Worm (Caenorhabditis elegans) whole organism, L2 larva: Measurements from ENCODE around the gene nhr-262.
"Not testable (repeated sequence)": the region's sequence is repeated elsewhere in the genome, so short reads cannot be mapped to it uniquely, and the experiment has no call there.

Experiments
- F13H6.1 ChIP-seq: sonication (generic microtip); optimal IDR thresholded peaks from 2 replicates; lab custom pipeline; 2016; ENCODE audit warnings: missing genetic modification characterization, missing compliant biosample characterization
- aly-2 ChIP-seq: fragments of 150-350 bp; optimal IDR thresholded peaks from 2 replicates; lab custom pipeline; 2014; ENCODE audit warnings: missing biosample characterization, missing genetic modification characterization
- blmp-1 ChIP-seq: sonication (generic microtip); optimal IDR thresholded peaks from 2 replicates; lab custom pipeline; 2017; ENCODE audit warnings: missing genetic modification characterization, mild to moderate bottlenecking, missing compliant biosample characterization, antibody characterized with exemption, moderate library complexity; ENCODE audit not compliant: insufficient read depth
- ceh-82 ChIP-seq: fragments of 150-350 bp; optimal IDR thresholded peaks from 2 replicates; lab custom pipeline; 2014; ENCODE audit warnings: missing biosample characterization, missing genetic modification characterization
- crh-2 ChIP-seq: sonication (generic microtip); optimal IDR thresholded peaks from 2 replicates; lab custom pipeline; 2017; ENCODE audit warnings: missing biosample characterization, missing genetic modification characterization
- dmd-4 ChIP-seq: sonication (generic microtip); optimal IDR thresholded peaks from 2 replicates; lab custom pipeline; 2017; ENCODE audit warnings: missing biosample characterization, missing genetic modification characterization
- fos-1 ChIP-seq: fragments of 150-350 bp; optimal IDR thresholded peaks from 2 replicates; lab custom pipeline; 2014; ENCODE audit warnings: missing biosample characterization, missing genetic modification characterization
- lin-11 ChIP-seq: fragments of 150-350 bp; sonication (generic microtip); optimal IDR thresholded peaks from 2 replicates; lab custom pipeline; 2014; ENCODE audit warnings: missing biosample characterization, missing genetic modification characterization, inconsistent platforms, mixed read lengths
- lin-39 ChIP-seq: fragments of 150-350 bp; optimal IDR thresholded peaks from 2 replicates; lab custom pipeline; 2014; ENCODE audit warnings: missing biosample characterization, missing genetic modification reagents, missing genetic modification characterization
- lsy-2 ChIP-seq, 2 experiments: fragments of 150-350 bp in 1 of 2; sonication (generic microtip) in 1 of 2; optimal IDR thresholded peaks; 2 replicates each; lab custom pipeline; 2014 to 2017; ENCODE audit warnings: missing biosample characterization in 2 of 2, missing genetic modification characterization in 2 of 2
- mdl-1 ChIP-seq, 2 experiments: fragments of 150-350 bp in 1 of 2; sonication (generic microtip) in 1 of 2; optimal IDR thresholded peaks; 2 replicates each; lab custom pipeline; 2017; ENCODE audit warnings: missing biosample characterization in 2 of 2, missing genetic modification characterization in 2 of 2
- nhr-10 ChIP-seq: sonication (generic microtip); optimal IDR thresholded peaks from 2 replicates; lab custom pipeline; 2017; ENCODE audit warnings: missing biosample characterization, missing genetic modification characterization
- nhr-11 ChIP-seq: fragments of 150-350 bp; optimal IDR thresholded peaks from 2 replicates; lab custom pipeline; 2014; ENCODE audit warnings: missing biosample characterization, missing genetic modification characterization
- nhr-12 ChIP-seq: fragments of 150-350 bp; optimal IDR thresholded peaks from 2 replicates; lab custom pipeline; 2014; ENCODE audit warnings: missing biosample characterization, missing genetic modification characterization
- nhr-129 ChIP-seq: fragments of 150-350 bp; optimal IDR thresholded peaks from 2 replicates; lab custom pipeline; 2014; ENCODE audit warnings: missing biosample characterization, missing genetic modification characterization
- nhr-21 ChIP-seq: fragments of 150-350 bp; optimal IDR thresholded peaks from 2 replicates; lab custom pipeline; 2014; ENCODE audit warnings: missing biosample characterization, missing genetic modification characterization
- nhr-237 ChIP-seq: fragments of 150-350 bp; optimal IDR thresholded peaks from 2 replicates; lab custom pipeline; 2014; ENCODE audit warnings: missing biosample characterization, missing genetic modification characterization
- nhr-25 ChIP-seq: fragments of 150-350 bp; sonication (generic microtip); optimal IDR thresholded peaks from 3 replicates; lab custom pipeline; 2014; ENCODE audit warnings: missing biosample characterization, missing genetic modification characterization
- nhr-6 ChIP-seq: fragments of 150-350 bp; optimal IDR thresholded peaks from 2 replicates; lab custom pipeline; 2014; ENCODE audit warnings: missing biosample characterization, missing genetic modification characterization
- nhr-77 ChIP-seq: fragments of 150-350 bp; optimal IDR thresholded peaks from 2 replicates; lab custom pipeline; 2014; ENCODE audit warnings: missing biosample characterization, missing genetic modification characterization
- peb-1 ChIP-seq: fragments of 150-350 bp; optimal IDR thresholded peaks from 2 replicates; lab custom pipeline; 2014; ENCODE audit warnings: missing biosample characterization, missing genetic modification characterization
- sem-4 ChIP-seq: fragments of 150-350 bp; optimal IDR thresholded peaks from 2 replicates; lab custom pipeline; 2014; ENCODE audit warnings: missing biosample characterization, missing genetic modification reagents, missing genetic modification characterization
- skn-1 ChIP-seq: sonication (generic microtip); optimal IDR thresholded peaks from 2 replicates; lab custom pipeline; 2017; ENCODE audit warnings: missing biosample characterization, missing genetic modification characterization
- sma-3 ChIP-seq: sonication (generic microtip); optimal IDR thresholded peaks from 2 replicates; lab custom pipeline; 2016; ENCODE audit warnings: missing genetic modification reagents, missing genetic modification characterization, missing compliant biosample characterization
- sma-9 ChIP-seq, 2 experiments: fragments of 150-350 bp in 1 of 2; sonication (generic microtip) in 1 of 2; optimal IDR thresholded peaks; 2 replicates each; lab custom pipeline; 2014 to 2016; ENCODE audit warnings: missing genetic modification characterization in 2 of 2, mild to moderate bottlenecking in 1 of 2, missing biosample characterization in 1 of 2, missing compliant biosample characterization in 1 of 2, missing genetic modification reagents in 1 of 2, moderate library complexity in 1 of 2
- snpc-4 ChIP-seq: fragments of 150-350 bp; optimal IDR thresholded peaks from 2 replicates; lab custom pipeline; 2014; ENCODE audit warnings: missing biosample characterization, missing genetic modification characterization
- unc-39 ChIP-seq: fragments of 150-350 bp; optimal IDR thresholded peaks from 2 replicates; lab custom pipeline; 2014; ENCODE audit warnings: missing biosample characterization, missing genetic modification characterization
- unc-55 ChIP-seq: fragments of 150-350 bp; sonication (generic microtip); optimal IDR thresholded peaks from 3 replicates; lab custom pipeline; 2014; ENCODE audit warnings: missing biosample characterization, missing genetic modification reagents, missing genetic modification characterization
- ztf-11 ChIP-seq: sonication (generic microtip); optimal IDR thresholded peaks from 2 replicates; lab custom pipeline; 2017; ENCODE audit warnings: missing biosample characterization, missing genetic modification characterization

The nhr-262 gene

DNA sequence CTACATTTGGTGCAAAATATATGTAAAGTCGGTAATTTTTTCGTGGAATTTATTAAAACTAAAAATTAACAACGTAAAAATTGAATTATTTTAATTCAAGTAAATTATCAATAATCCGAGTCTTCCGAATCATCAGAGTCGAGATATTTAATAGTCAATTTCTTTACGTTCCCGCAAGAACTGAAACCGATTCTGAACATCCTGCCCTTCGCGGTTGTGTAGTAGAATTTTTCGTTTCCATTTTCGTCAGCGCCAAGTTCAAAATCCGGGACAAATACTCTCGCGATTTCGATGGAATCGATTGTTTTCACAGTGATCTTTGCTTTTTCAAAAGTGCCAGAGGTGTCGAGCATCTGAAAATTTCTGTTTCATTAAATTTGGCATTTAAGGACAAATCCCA lies 15.0 kb downstream of the nhr-262 start:
- TF ChIP-seq snpc-4 (no peak), peb-1 (tag; lab: Kevin White, UChicago) (no peak), nhr-129 (tag; lab: Kevin White, UChicago) (no peak), blmp-1 (no peak), F13H6.1 (tag; lab: Kevin White, UChicago) (no peak), unc-39 (tag; lab: Kevin White, UChicago) (no peak), nhr-77 (tag; lab: Kevin White, UChicago) (no peak), crh-2 (tag; lab: Kevin White, UChicago) (no peak), nhr-237 (no peak), nhr-25 (tag; lab: Kevin White, UChicago) (no peak), ztf-11 (tag; lab: Kevin White, UChicago) (no peak), sma-3 (GFP tag; lab: Kevin White, UChicago) (no peak), fos-1 (tag; lab: Kevin White, UChicago) (no peak), mdl-1 (tag; optimal IDR thresholded peaks at IDR 0.05; lab: Kevin White, UChicago) (no peak), lin-11 (no peak)

DNA sequence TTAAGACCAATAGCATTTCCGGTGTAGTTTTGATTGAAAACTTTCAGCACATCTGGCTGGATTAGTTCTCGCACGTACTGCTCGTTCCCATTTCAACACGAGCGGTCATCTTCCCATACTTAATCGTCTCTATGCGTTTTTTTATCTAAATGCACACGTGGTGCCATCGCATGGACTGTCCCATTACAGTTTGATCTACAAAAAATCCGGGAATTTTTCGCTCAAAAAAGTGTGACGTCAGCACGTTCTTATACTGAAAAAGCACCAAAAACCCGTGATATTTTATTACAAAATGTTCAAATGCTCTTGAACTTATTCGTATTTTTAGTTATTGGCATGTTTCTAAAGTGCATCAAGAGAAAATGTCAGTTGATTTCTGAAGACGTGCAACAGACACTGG lies 17.2 kb downstream of the nhr-262 start, which contains the start of gene Y102A5C.4:
Y102A5C.4 (plus strand) TSS at position 301 of the 400 bp plus-strand sequence.
- TF ChIP-seq nhr-10 (tag; lab: Kevin White, UChicago) (no peak), ztf-11 (tag; lab: Kevin White, UChicago) (no peak), lin-39 (tag; lab: Kevin White, UChicago) (no peak), nhr-6 (tag; lab: Kevin White, UChicago) (no peak)

DNA sequence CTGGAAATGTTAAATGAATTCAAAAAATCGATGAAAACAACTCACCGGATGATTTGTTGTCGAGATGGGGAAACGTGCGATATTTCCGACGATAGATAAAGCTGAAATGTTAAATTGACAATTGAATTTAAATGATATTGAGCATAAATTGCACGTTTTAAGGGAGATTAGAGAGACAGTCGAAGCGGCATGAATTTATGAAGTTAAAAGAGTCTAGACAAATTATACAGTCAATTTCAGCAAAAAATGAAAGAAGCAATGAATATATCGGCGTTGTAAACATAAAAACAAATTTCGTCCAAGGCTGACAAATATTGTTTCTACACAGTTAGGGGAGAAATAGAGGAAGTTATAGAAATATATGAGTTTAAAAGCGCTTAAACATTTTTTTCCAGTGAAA lies 22.6 kb downstream of the nhr-262 start, which contains the start of gene Y102A5C.36:
Y102A5C.36 (minus strand) TSS at position 101 of the 400 bp plus-strand sequence.
- no peak for TF ChIP-seq snpc-4
- no peak for TF ChIP-seq nhr-12 (tag; lab: Kevin White, UChicago)
- TF ChIP-seq ceh-82 (tag; lab: Kevin White, UChicago) = no peak
- TF ChIP-seq peb-1 (tag; lab: Kevin White, UChicago) = no peak
- TF ChIP-seq skn-1 (tag; lab: Kevin White, UChicago) = no peak
- TF ChIP-seq unc-39 (tag; lab: Kevin White, UChicago) = no peak
- no peak for TF ChIP-seq sem-4 (tag; lab: Kevin White, UChicago)
- TF ChIP-seq nhr-77 (tag; lab: Kevin White, UChicago) = no peak
- no peak for TF ChIP-seq aly-2 (tag; lab: Kevin White, UChicago)

DNA sequence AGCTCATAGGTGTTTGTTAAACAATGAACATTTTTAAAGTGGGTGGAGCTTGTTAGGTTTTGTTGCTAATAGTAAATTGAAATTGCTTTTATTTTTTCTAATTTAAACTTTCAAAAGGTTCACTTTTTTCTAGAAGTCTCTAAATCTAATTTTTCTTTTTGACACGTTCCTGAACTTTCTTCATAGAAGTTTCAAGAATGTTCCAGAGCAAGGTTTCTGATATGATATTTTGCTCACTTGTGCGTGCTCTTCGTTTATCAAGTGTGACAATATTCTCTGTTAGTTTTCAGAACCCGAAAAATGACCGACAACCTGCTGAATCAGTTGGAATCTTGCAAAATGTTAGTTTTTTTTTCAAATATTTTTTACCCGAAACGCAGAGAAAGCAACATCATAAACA lies 34.0 kb downstream of the nhr-262 start, which contains the start of gene fbxa-148:
fbxa-148 (plus strand) TSS at position 301 of the 400 bp plus-strand sequence.
- TF ChIP-seq unc-55 (GFP tag; lab: Kevin White, UChicago); nhr-21 (tag; lab: Kevin White, UChicago); sma-9 (GFP tag; optimal IDR thresholded peaks at IDR 0.05; lab: Kevin White, UChicago); sma-9 (tag; optimal IDR thresholded peaks at IDR 0.05; lab: Kevin White, UChicago): not testable (repeated sequence)
- TF ChIP-seq, all 48 proteins: peak for 0; not testable (repeated sequence) for 48

DNA sequence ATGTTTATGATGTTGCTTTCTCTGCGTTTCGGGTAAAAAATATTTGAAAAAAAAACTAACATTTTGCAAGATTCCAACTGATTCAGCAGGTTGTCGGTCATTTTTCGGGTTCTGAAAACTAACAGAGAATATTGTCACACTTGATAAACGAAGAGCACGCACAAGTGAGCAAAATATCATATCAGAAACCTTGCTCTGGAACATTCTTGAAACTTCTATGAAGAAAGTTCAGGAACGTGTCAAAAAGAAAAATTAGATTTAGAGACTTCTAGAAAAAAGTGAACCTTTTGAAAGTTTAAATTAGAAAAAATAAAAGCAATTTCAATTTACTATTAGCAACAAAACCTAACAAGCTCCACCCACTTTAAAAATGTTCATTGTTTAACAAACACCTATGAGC lies 43.3 kb downstream of the nhr-262 start, which contains the start of gene fbxa-112:
fbxa-112 (minus strand) TSS at position 101 of the 400 bp plus-strand sequence.
- not testable (repeated sequence) for TF ChIP-seq nhr-6 (tag; lab: Kevin White, UChicago); lsy-2 (tag; optimal IDR thresholded peaks at IDR 0.05; lab: Kevin White, UChicago); sma-9 (GFP tag; optimal IDR thresholded peaks at IDR 0.05; lab: Kevin White, UChicago); sma-9 (tag; optimal IDR thresholded peaks at IDR 0.05; lab: Kevin White, UChicago)
- TF ChIP-seq, all 48 proteins: peak for 0; not testable (repeated sequence) for 48

DNA sequence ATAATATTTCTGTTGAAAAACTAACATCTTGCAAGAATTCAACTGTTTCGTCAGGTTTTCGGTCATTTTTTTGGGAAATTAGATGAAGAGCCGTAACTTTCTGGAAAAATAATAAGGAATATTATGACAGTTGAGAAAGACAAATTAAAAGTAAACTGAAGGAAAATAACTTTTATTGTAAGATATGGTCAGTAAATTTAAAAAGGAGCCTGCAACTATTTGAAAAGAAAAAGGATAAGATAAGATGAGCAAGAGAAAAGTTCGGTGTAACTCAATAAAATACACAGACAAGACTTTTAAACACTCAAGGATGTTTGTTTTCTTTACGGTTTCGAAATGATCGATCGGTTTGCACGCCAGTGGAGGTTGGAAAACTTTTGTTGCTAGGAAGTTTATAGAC lies 44.9 kb downstream of the nhr-262 start, which contains the start of gene fbxa-111:
fbxa-111 (minus strand) TSS at position 101 of the 400 bp plus-strand sequence.
- not testable (repeated sequence) for TF ChIP-seq lin-39 (tag; lab: Kevin White, UChicago); nhr-11 (tag; lab: Kevin White, UChicago); dmd-4
